Fruit fly (Drosophila melanogaster) whole organism, embryonic: ENCODE data around the gene CG14965.

Source experiments
- Adf1 ChIP-seq: fragments of 200-800 bp; sonication (Bioruptor generic); IDR thresholded peaks from 2 replicates; pipeline ENCODE4 v1.3.6; 2022; ENCODE audit warnings: missing biosample characterization, missing genetic modification characterization
- B-H1 ChIP-seq: fragments of 200-800 bp; sonication (Bioruptor generic); IDR thresholded peaks from 3 replicates; pipeline ENCODE4 v1.3.6; 2022; ENCODE audit warnings: missing biosample characterization, missing genetic modification characterization
- CG10366 ChIP-seq: fragments of 200-800 bp; sonication (Bioruptor generic); IDR thresholded peaks from 2 replicates; pipeline ENCODE4 v1.3.6; 2022; ENCODE audit warnings: missing biosample characterization, missing genetic modification characterization
- CG12155 ChIP-seq: fragments of 200-800 bp; sonication (Bioruptor generic); optimal IDR thresholded peaks from 3 replicates; lab custom pipeline; 2016; ENCODE audit warnings: missing biosample characterization, missing genetic modification characterization
- CG17361 ChIP-seq: fragments of 200-800 bp; sonication (Bioruptor generic); IDR thresholded peaks from 3 replicates; pipeline ENCODE4 v1.3.6; 2022; ENCODE audit warnings: missing biosample characterization, missing genetic modification characterization
- CG17385 ChIP-seq: fragments of 200-800 bp; sonication (Bioruptor generic); optimal IDR thresholded peaks from 3 replicates; lab custom pipeline; 2018; ENCODE audit warnings: missing biosample characterization, mild to moderate bottlenecking, missing genetic modification characterization
- CG17912 ChIP-seq: fragments of 200-800 bp; sonication (Bioruptor generic); optimal IDR thresholded peaks from 2 replicates; lab custom pipeline; 2018; ENCODE audit warnings: missing biosample characterization, mild to moderate bottlenecking, missing genetic modification characterization
- CG2889 ChIP-seq: fragments of 200-800 bp; sonication (Bioruptor generic); IDR thresholded peaks from 3 replicates; pipeline ENCODE4 v1.3.6; 2022; ENCODE audit warnings: missing biosample characterization, missing genetic modification characterization
- CG3163 ChIP-seq: fragments of 200-800 bp; sonication (Bioruptor generic); optimal IDR thresholded peaks from 3 replicates; lab custom pipeline; 2016; ENCODE audit warnings: missing biosample characterization, missing genetic modification characterization
- CG3281 ChIP-seq: fragments of 200-800 bp; sonication (Bioruptor generic); optimal IDR thresholded peaks from 3 replicates; lab custom pipeline; 2017; ENCODE audit warnings: missing biosample characterization, mild to moderate bottlenecking, missing genetic modification characterization
- CG33557 ChIP-seq: fragments of 200-800 bp; sonication (Bioruptor generic); optimal IDR thresholded peaks from 2 replicates; lab custom pipeline; 2019; ENCODE audit warnings: missing biosample characterization, mild to moderate bottlenecking, missing genetic modification characterization, moderate library complexity
- CG3407 ChIP-seq: fragments of 200-800 bp; sonication (Bioruptor generic); optimal IDR thresholded peaks from 2 replicates; lab custom pipeline; 2018; ENCODE audit warnings: missing biosample characterization, mild to moderate bottlenecking, missing genetic modification characterization
- CG6791 ChIP-seq: fragments of 200-800 bp; sonication (Bioruptor generic); IDR thresholded peaks from 3 replicates; pipeline ENCODE4 v1.3.6; 2022; ENCODE audit warnings: missing biosample characterization, missing genetic modification characterization; ENCODE audit not compliant: partially characterized antibody
- CG7987 ChIP-seq: fragments of 200-800 bp; sonication (Bioruptor generic); optimal IDR thresholded peaks from 2 replicates; lab custom pipeline; 2018; ENCODE audit warnings: missing biosample characterization, mild to moderate bottlenecking, missing genetic modification characterization, moderate library complexity
- CG8388 ChIP-seq: fragments of 200-800 bp; sonication (Bioruptor generic); optimal IDR thresholded peaks from 2 replicates; lab custom pipeline; 2019; ENCODE audit warnings: missing biosample characterization, mild to moderate bottlenecking, missing genetic modification characterization, moderate library complexity
- CG8944 ChIP-seq: fragments of 200-800 bp; sonication (Bioruptor generic); optimal IDR thresholded peaks from 3 replicates; lab custom pipeline; 2016; ENCODE audit warnings: missing biosample characterization, missing genetic modification characterization
- CG9876 ChIP-seq: fragments of 200-800 bp; sonication (Bioruptor generic); optimal IDR thresholded peaks from 2 replicates; lab custom pipeline; 2016; ENCODE audit warnings: missing biosample characterization, missing genetic modification characterization
- CkIIα-i1 ChIP-seq: fragments of 200-800 bp; sonication (Bioruptor generic); IDR thresholded peaks from 2 replicates; pipeline ENCODE4 v1.3.6; 2022; ENCODE audit warnings: missing biosample characterization, missing genetic modification characterization
- Dbx ChIP-seq: fragments of 200-800 bp; sonication (Bioruptor generic); IDR thresholded peaks from 3 replicates; pipeline ENCODE4 v1.3.6; 2022; ENCODE audit warnings: missing biosample characterization, missing genetic modification characterization
- Dip2 ChIP-seq: fragments of 200-800 bp; sonication (Bioruptor generic); IDR thresholded peaks from 2 replicates; pipeline ENCODE4 v1.3.6; 2022; ENCODE audit warnings: missing biosample characterization, missing genetic modification characterization
- Dll ChIP-seq: fragments of 200-800 bp; sonication (Bioruptor generic); IDR thresholded peaks from 4 replicates; pipeline ENCODE4 v1.3.6; 2022; ENCODE audit warnings: missing biosample characterization, missing genetic modification characterization; ENCODE audit not compliant: partially characterized antibody
- Ets97D ChIP-seq: fragments of 200-800 bp; sonication (Bioruptor generic); optimal IDR thresholded peaks from 3 replicates; lab custom pipeline; 2016; ENCODE audit warnings: missing biosample characterization, missing genetic modification characterization
- HLH4C ChIP-seq: fragments of 200-800 bp; sonication (Bioruptor generic); IDR thresholded peaks from 3 replicates; pipeline ENCODE4 v1.3.6; 2022; ENCODE audit warnings: missing biosample characterization, missing genetic modification characterization; ENCODE audit not compliant: partially characterized antibody
- Hr78 ChIP-seq, 2 experiments: fragments of 200-800 bp in 1 of 2; fragments of >200 bp in 1 of 2; sonication (Bioruptor generic) in 1 of 2; optimal IDR thresholded peaks; 2 replicates each; lab custom pipeline; 2017 to 2019; ENCODE audit warnings: missing biosample characterization in 2 of 2, missing genetic modification characterization in 2 of 2, mild to moderate bottlenecking in 1 of 2, moderate library complexity in 1 of 2
- Lim3 ChIP-seq: fragments of 200-800 bp; sonication (Bioruptor generic); IDR thresholded peaks from 2 replicates; pipeline ENCODE4 v1.3.6; 2022; ENCODE audit warnings: missing biosample characterization, missing genetic modification characterization
- Myb ChIP-seq: fragments of 200-800 bp; sonication (Bioruptor generic); optimal IDR thresholded peaks from 2 replicates; lab custom pipeline; 2016; ENCODE audit warnings: missing biosample characterization, missing genetic modification characterization
- Oaz ChIP-seq: fragments of 200-800 bp; sonication (Bioruptor generic); IDR thresholded peaks from 2 replicates; pipeline ENCODE4 v1.3.6; 2022; ENCODE audit warnings: missing biosample characterization, missing genetic modification characterization
- PHDP ChIP-seq: fragments of 200-800 bp; sonication (Bioruptor generic); optimal IDR thresholded peaks from 3 replicates; lab custom pipeline; 2018; ENCODE audit warnings: missing biosample characterization, mild to moderate bottlenecking, missing genetic modification characterization, moderate library complexity
- Side ChIP-seq: fragments of 200-800 bp; sonication (Bioruptor generic); optimal IDR thresholded peaks from 2 replicates; lab custom pipeline; 2016; ENCODE audit warnings: missing biosample characterization, missing genetic modification characterization
- ab ChIP-seq: fragments of 200-800 bp; sonication (Bioruptor generic); optimal IDR thresholded peaks from 2 replicates; lab custom pipeline; 2016; ENCODE audit warnings: missing biosample characterization, missing genetic modification characterization
- aop ChIP-seq: fragments of 200-800 bp; sonication (Bioruptor generic); IDR thresholded peaks from 2 replicates; pipeline ENCODE4 v1.3.6; 2022; ENCODE audit warnings: missing biosample characterization, missing genetic modification characterization
- croc ChIP-seq: fragments of 200-800 bp; sonication (Bioruptor generic); conservative IDR thresholded peaks from 3 replicates; pipeline ENCODE4 v1.3.6; 2022; ENCODE audit warnings: missing biosample characterization, missing genetic modification characterization
- danr ChIP-seq: fragments of 200-800 bp; sonication (Bioruptor generic); IDR thresholded peaks from 2 replicates; pipeline ENCODE4 v1.3.6; 2022; ENCODE audit warnings: missing biosample characterization, missing genetic modification characterization
- dimm ChIP-seq: fragments of 200-800 bp; sonication (Bioruptor generic); IDR thresholded peaks from 2 replicates; pipeline ENCODE4 v1.3.6; 2022; ENCODE audit warnings: missing biosample characterization, missing genetic modification characterization
- gsb-n ChIP-seq: fragments of 200-800 bp; sonication (Bioruptor generic); optimal IDR thresholded peaks from 3 replicates; lab custom pipeline; 2018; ENCODE audit warnings: missing biosample characterization, mild to moderate bottlenecking, missing genetic modification characterization
- ham ChIP-seq: fragments of 200-800 bp; sonication (Bioruptor generic); IDR thresholded peaks from 2 replicates; pipeline ENCODE4 v1.3.6; 2022; ENCODE audit warnings: missing biosample characterization, missing genetic modification characterization
- maf-S ChIP-seq: fragments of 200-800 bp; sonication (Bioruptor generic); optimal IDR thresholded peaks from 2 replicates; lab custom pipeline; 2016; ENCODE audit warnings: missing biosample characterization, missing genetic modification characterization
- nerfin-1 ChIP-seq: fragments of 200-800 bp; sonication (Bioruptor generic); optimal IDR thresholded peaks from 3 replicates; lab custom pipeline; 2019; ENCODE audit warnings: missing biosample characterization, mild to moderate bottlenecking, missing genetic modification characterization, moderate library complexity
- nom ChIP-seq: fragments of 200-800 bp; sonication (Bioruptor generic); optimal IDR thresholded peaks from 2 replicates; lab custom pipeline; 2017; ENCODE audit warnings: missing biosample characterization, missing genetic modification characterization, mild to moderate bottlenecking, moderate library complexity, missing genetic modification reagents
- pan ChIP-seq, 4 experiments: fragments of >200 bp in 3 of 4; fragments of 200-800 bp in 1 of 4; sonication (Bioruptor generic) in 1 of 4; optimal IDR thresholded peaks in 3 of 4; IDR thresholded peaks in 1 of 4; 2 replicates each; pipeline versions ENCODE4 v1.3.6 to Lab custom; 2017 to 2022; ENCODE audit warnings: missing biosample characterization in 2 of 4, missing genetic modification characterization in 2 of 4, mixed read lengths in 1 of 4
- pum ChIP-seq: fragments of 200-800 bp; sonication (Bioruptor generic); optimal IDR thresholded peaks from 2 replicates; lab custom pipeline; 2016; ENCODE audit warnings: missing biosample characterization, missing genetic modification characterization
- pzg ChIP-seq: fragments of 200-800 bp; sonication (Bioruptor generic); optimal IDR thresholded peaks from 3 replicates; lab custom pipeline; 2018; ENCODE audit warnings: missing biosample characterization, mild to moderate bottlenecking, missing genetic modification characterization, moderate library complexity
- seq ChIP-seq: fragments of 200-800 bp; sonication (Bioruptor generic); IDR thresholded peaks from 2 replicates; pipeline ENCODE4 v1.3.6; 2022; ENCODE audit warnings: missing biosample characterization, missing genetic modification characterization
- slbo ChIP-seq: fragments of 200-800 bp; sonication (Bioruptor generic); IDR thresholded peaks from 2 replicates; pipeline ENCODE4 v1.3.6; 2022; ENCODE audit warnings: missing biosample characterization, missing genetic modification characterization
- sr ChIP-seq: fragments of 200-800 bp; sonication (Bioruptor generic); IDR thresholded peaks from 3 replicates; pipeline ENCODE4 v1.3.6; 2022; ENCODE audit warnings: missing biosample characterization, missing genetic modification characterization
- tio ChIP-seq: fragments of 200-800 bp; sonication (Bioruptor generic); optimal IDR thresholded peaks from 2 replicates; lab custom pipeline; 2017; ENCODE audit warnings: missing biosample characterization, missing genetic modification characterization, inconsistent platforms
- usp ChIP-seq: fragments of >200 bp; optimal IDR thresholded peaks from 2 replicates; lab custom pipeline; 2017; ENCODE audit warnings: missing biosample characterization, missing genetic modification characterization
- vfl ChIP-seq: fragments of 200-800 bp; sonication (Bioruptor generic); optimal IDR thresholded peaks from 2 replicates; lab custom pipeline; 2016; ENCODE audit warnings: missing biosample characterization, missing genetic modification characterization
- vvl ChIP-seq: fragments of 200-800 bp; sonication (Bioruptor generic); IDR thresholded peaks from 2 replicates; pipeline ENCODE4 v1.3.6; 2022; ENCODE audit warnings: missing biosample characterization, missing genetic modification characterization
- wor ChIP-seq: fragments of 200-800 bp; sonication (Bioruptor generic); IDR thresholded peaks from 2 replicates; pipeline ENCODE4 v1.3.6; 2022; ENCODE audit warnings: missing biosample characterization, missing genetic modification characterization

The CG14965 gene

DNA sequence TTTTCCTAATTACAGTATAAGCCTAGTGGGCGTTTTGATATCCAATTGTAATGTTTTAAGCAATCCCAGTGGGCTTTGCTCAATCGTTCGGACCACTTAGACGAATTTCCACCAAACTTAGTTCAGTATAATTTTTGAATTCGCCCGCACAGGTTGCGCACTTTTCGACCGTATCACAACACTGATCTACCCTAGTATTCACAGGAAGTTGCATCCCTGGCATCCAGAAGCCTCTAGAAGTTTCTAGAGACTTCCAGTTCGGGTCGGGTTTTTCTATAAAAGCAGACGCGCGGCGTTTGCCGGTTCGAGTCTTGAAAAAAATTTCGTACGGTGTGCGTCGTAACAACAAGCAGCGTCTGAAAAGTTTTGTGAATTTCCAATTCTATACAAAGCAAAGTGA is 621 bp upstream of the CG14965 start, which contains the start of gene Hsp83 (continued):
- TF ChIP-seq CG12155 (GFP tag; lab: Kevin White, UChicago), result peak; percentile 74
- TF ChIP-seq CG7987 (GFP tag; lab: Kevin White, UChicago), result peak; percentile 100
- TF ChIP-seq vvl (GFP tag; lab: Robert Waterston, UW), result peak; percentile 97
- TF ChIP-seq gsb-n (tag; lab: Kevin White, UChicago), result peak; percentile 85
- peak; percentile 96 for TF ChIP-seq CG17385 (GFP tag; lab: Kevin White, UChicago)
- peak; percentile 76 for TF ChIP-seq pzg
- TF ChIP-seq tio (GFP tag; lab: Kevin White, UChicago), result peak; percentile 75
- TF ChIP-seq sr (GFP tag; lab: Robert Waterston, UW), result peak; percentile 96
- peak; percentile 26; the same call in 1 of the 2 replicates for TF ChIP-seq CkIIα-i1 (GFP tag; lab: Robert Waterston, UW)
- TF ChIP-seq aop, result 0 out of 2 replicates have a peak, but pooled peaks have one; percentile 41
- peak; percentile 46 for TF ChIP-seq croc (GFP tag; lab: Robert Waterston, UW)
- peak; percentile 92 for TF ChIP-seq seq (GFP tag; lab: Robert Waterston, UW)
- no peak for TF ChIP-seq usp (GFP tag; lab: Kevin White, UChicago)
- peak; percentile 85 for TF ChIP-seq CG10366 (GFP tag; lab: Robert Waterston, UW)
- peak; percentile 89 for TF ChIP-seq CG8388 (GFP tag; lab: Kevin White, UChicago)
- TF ChIP-seq Oaz, result peak; percentile 85
- TF ChIP-seq nom (GFP tag; lab: Kevin White, UChicago), result peak; percentile 99
- TF ChIP-seq CG33557 (GFP tag; lab: Kevin White, UChicago), result peak; percentile 95
- TF ChIP-seq danr, result peak; percentile 63
- peak; percentile 41; the same call in 1 of the 2 replicates for TF ChIP-seq wor (GFP tag; lab: Robert Waterston, UW)
- TF ChIP-seq Side, result peak; percentile 98
- peak; percentile 69 for TF ChIP-seq CG8944 (GFP tag; lab: Kevin White, UChicago)
- TF ChIP-seq pum (GFP tag; lab: Kevin White, UChicago), result peak; percentile 81
- TF ChIP-seq CG17361 (GFP tag; lab: Robert Waterston, UW), result peak; percentile 81
- no peak for TF ChIP-seq Myb (GFP tag; lab: Kevin White, UChicago)
- TF ChIP-seq pan (optimal IDR thresholded peaks at IDR 0.05; lab: Kevin White, UChicago), result no peak
- peak in 1 of 2 experiments; percentile 92 for TF ChIP-seq pan (GFP tag; optimal IDR thresholded peaks at IDR 0.05 in 1 of 2, IDR thresholded peaks at IDR 0.05 in 1 of 2)
- peak; percentile 75 for TF ChIP-seq dimm
- peak; percentile 99 for TF ChIP-seq CG17912 (GFP tag; lab: Kevin White, UChicago)
- 0 out of 2 replicates have a peak, but pooled peaks have one; percentile 17 for TF ChIP-seq Lim3 (GFP tag; lab: Robert Waterston, UW)
- no peak for TF ChIP-seq Hr78 (GFP tag; optimal IDR thresholded peaks at IDR 0.05; lab: Kevin White, UChicago)
- TF ChIP-seq Dll (GFP tag; lab: Robert Waterston, UW), result no peak
- peak; percentile 94 for TF ChIP-seq CG3407 (GFP tag; lab: Kevin White, UChicago)
- peak; percentile 82; the same call in 2 of the 3 replicates for TF ChIP-seq B-H1 (GFP tag; lab: Robert Waterston, UW)
- TF ChIP-seq PHDP, result peak; percentile 98
- peak; percentile 23; the same call in 1 of the 3 replicates for TF ChIP-seq CG6791 (GFP tag; lab: Robert Waterston, UW)
- no peak for TF ChIP-seq HLH4C
- TF ChIP-seq Ets97D, result peak; percentile 100
- TF ChIP-seq CG3163 (GFP tag; lab: Kevin White, UChicago), result peak; percentile 87
- peak; percentile 45; the same call in 1 of the 2 replicates for TF ChIP-seq ham (GFP tag; lab: Robert Waterston, UW)
- no peak for TF ChIP-seq Dip2 (GFP tag; lab: Robert Waterston, UW)
- TF ChIP-seq CG9876 (GFP tag; lab: Kevin White, UChicago), result peak; percentile 89
- TF ChIP-seq slbo (GFP tag; lab: Robert Waterston, UW), result peak; percentile 84
- TF ChIP-seq Adf1, result peak; percentile 77
- TF ChIP-seq nerfin-1 (tag; lab: Kevin White, UChicago), result peak; percentile 94
- TF ChIP-seq maf-S (GFP tag; lab: Kevin White, UChicago), result peak; percentile 89
- TF ChIP-seq vfl (GFP tag; lab: Kevin White, UChicago), result peak; percentile 90
- peak; percentile 81 for TF ChIP-seq CG2889 (GFP tag; lab: Robert Waterston, UW)
- TF ChIP-seq CG3281, result peak; percentile 99
- peak; percentile 95 for TF ChIP-seq Dbx
- peak; percentile 3 for TF ChIP-seq ab
